Worm (Caenorhabditis elegans) whole organism, L4 larva: Measurements from ENCODE around the gene endu-2.

Experiments
- ceh-32 ChIP-seq: sonication (generic microtip); optimal IDR thresholded peaks from 2 replicates; lab custom pipeline; 2016; ENCODE audit warnings: mild to moderate bottlenecking, missing genetic modification characterization, missing compliant biosample characterization; ENCODE audit not compliant: poor library complexity
- hlh-30 ChIP-seq: sonication (generic microtip); optimal IDR thresholded peaks from 2 replicates; lab custom pipeline; 2017; ENCODE audit warnings: antibody characterized with exemption, mild to moderate bottlenecking, missing genetic modification characterization, missing compliant biosample characterization; ENCODE audit not compliant: insufficient read depth
- pha-4 ChIP-seq, 2 experiments: fragments of 150-350 bp in 1 of 2; fragments of 200-800 bp in 1 of 2; sonication (Bioruptor generic) in 1 of 2; IDR thresholded peaks in 1 of 2; optimal IDR thresholded peaks in 1 of 2; 2 replicates each; pipeline versions ENCODE4 v1.3.6 to Lab custom; 2014 to 2022; ENCODE audit warnings: missing genetic modification characterization in 2 of 2, missing genetic modification reagents in 2 of 2, missing biosample characterization in 1 of 2, missing compliant biosample characterization in 1 of 2
- snpc-4 ChIP-seq: fragments of 150-350 bp; optimal IDR thresholded peaks from 2 replicates; lab custom pipeline; 2014; ENCODE audit warnings: missing biosample characterization, missing genetic modification characterization
- spr-1 ChIP-seq: sonication (generic microtip); optimal IDR thresholded peaks from 2 replicates; lab custom pipeline; 2016; ENCODE audit warnings: mild to moderate bottlenecking, missing genetic modification characterization, missing compliant biosample characterization
- unc-39 ChIP-seq: sonication (generic microtip); optimal IDR thresholded peaks from 2 replicates; lab custom pipeline; 2017; ENCODE audit warnings: missing biosample characterization, missing genetic modification characterization

ce11 chrX:8294586-8294985 is 52.5 kb downstream of the endu-2 start, which contains the start of gene R09F10.3:
- TF ChIP-seq ceh-32 (tag; lab: Kevin White, UChicago) = no peak
- TF ChIP-seq snpc-4 = no peak
- TF ChIP-seq pha-4 (GFP tag; IDR thresholded peaks at IDR 0.05; lab: Robert Waterston, UW) = no peak
- no peak for TF ChIP-seq pha-4 (tag; optimal IDR thresholded peaks at IDR 0.05; lab: Kevin White, UChicago)
- TF ChIP-seq hlh-30 (tag; lab: Kevin White, UChicago) = no peak
- no peak for TF ChIP-seq unc-39
- no peak for TF ChIP-seq spr-1 (tag; lab: Kevin White, UChicago)
